Fruit fly (Drosophila melanogaster): ENCODE results near the gene Ndae1.
A peak's percentile ranks its signal among the peaks of the same experiment; 100 is the strongest.

The Ndae1 gene

dm6 chr2L:7226587-7226986, 22.6 kb downstream of the Ndae1 start:
- TF ChIP-seq cic (GFP tag; optimal IDR thresholded peaks at IDR 0.05), result no peak
- TF ChIP-seq toe (GFP tag; optimal IDR thresholded peaks at IDR 0.05), result no peak
- TF ChIP-seq bab1 (GFP tag; optimal IDR thresholded peaks at IDR 0.05), result no peak
- no peak for TF ChIP-seq CG1620 (GFP tag; optimal IDR thresholded peaks at IDR 0.05)
- TF ChIP-seq cnc (optimal IDR thresholded peaks at IDR 0.05), result no peak
- TF ChIP-seq CG33017 (tag; optimal IDR thresholded peaks at IDR 0.05), result no peak
- TF ChIP-seq ovo (GFP tag; optimal IDR thresholded peaks at IDR 0.05), result no peak
- TF ChIP-seq Hr96 (GFP tag; optimal IDR thresholded peaks at IDR 0.05), result no peak
- TF ChIP-seq CG12768 (GFP tag; optimal IDR thresholded peaks at IDR 0.05), result no peak
- TF ChIP-seq pad (GFP tag; optimal IDR thresholded peaks at IDR 0.05), result no peak
- TF ChIP-seq CG7101 (tag; optimal IDR thresholded peaks at IDR 0.05), result no peak
- no peak for TF ChIP-seq Mnt (GFP tag; optimal IDR thresholded peaks at IDR 0.05)
- no peak for TF ChIP-seq CG14711 (tag; optimal IDR thresholded peaks at IDR 0.05)
- TF ChIP-seq Crg-1 (GFP tag; optimal IDR thresholded peaks at IDR 0.05), result no peak

- TF ChIP-seq Mnt (GFP tag; optimal IDR thresholded peaks at IDR 0.05), result peak; percentile 87
- peak; percentile 17 for TF ChIP-seq CG7101 (tag; optimal IDR thresholded peaks at IDR 0.05)
- peak; percentile 28 for TF ChIP-seq bab1 (GFP tag; optimal IDR thresholded peaks at IDR 0.05)
- no peak for TF ChIP-seq cnc (optimal IDR thresholded peaks at IDR 0.05)
- TF ChIP-seq CG14711 (tag; optimal IDR thresholded peaks at IDR 0.05), result peak; percentile 34
- TF ChIP-seq ovo (GFP tag; optimal IDR thresholded peaks at IDR 0.05), result no peak
Measured at dm6 chr2L:7222829-7223272, 26.3 kb downstream of the Ndae1 start, which contains the start of gene mEFG1. mEFG1 (minus strand) TSS chr2L:7223081.

dm6 chr2L:7219650-7220267, 29.4 kb downstream of the Ndae1 start, which contains the start of gene CG13784:
CG13784 (minus strand) TSS chr2L:7220033.
- TF ChIP-seq CG11617 (GFP tag; optimal IDR thresholded peaks at IDR 0.05), result peak; percentile 34
- no peak for TF ChIP-seq CG5204 (GFP tag; optimal IDR thresholded peaks at IDR 0.05)
- TF ChIP-seq kay (GFP tag; ENCODE audit: borderline replicate concordance), result no peak
- peak; percentile 76 for TF ChIP-seq pad (GFP tag; optimal IDR thresholded peaks at IDR 0.05)
- peak; percentile 27 for TF ChIP-seq CG33017 (tag; optimal IDR thresholded peaks at IDR 0.05)
- peak; percentile 48 for TF ChIP-seq CG7101 (tag; optimal IDR thresholded peaks at IDR 0.05)
- TF ChIP-seq CG7045 (GFP tag; optimal IDR thresholded peaks at IDR 0.05), result no peak
- TF ChIP-seq ovo (GFP tag; optimal IDR thresholded peaks at IDR 0.05), result peak; percentile 74
- TF ChIP-seq cnc (optimal IDR thresholded peaks at IDR 0.05), result no peak
- peak; percentile 18 for TF ChIP-seq Crg-1 (GFP tag; optimal IDR thresholded peaks at IDR 0.05)
- TF ChIP-seq bab1 (GFP tag; optimal IDR thresholded peaks at IDR 0.05), result peak; percentile 51
- no peak for TF ChIP-seq Hr96 (GFP tag; optimal IDR thresholded peaks at IDR 0.05)
- TF ChIP-seq CG14711 (tag; optimal IDR thresholded peaks at IDR 0.05), result no peak
- peak; percentile 61 for TF ChIP-seq tj (GFP tag; optimal IDR thresholded peaks at IDR 0.05)
- no peak for TF ChIP-seq CG1620 (GFP tag; optimal IDR thresholded peaks at IDR 0.05)
- TF ChIP-seq Mnt (GFP tag; optimal IDR thresholded peaks at IDR 0.05), result peak; percentile 52
- no peak for TF ChIP-seq Clk (GFP tag; optimal IDR thresholded peaks at IDR 0.05)
- peak; percentile 30 for TF ChIP-seq CG12768 (GFP tag; optimal IDR thresholded peaks at IDR 0.05)
- peak; percentile 38 for TF ChIP-seq cic (GFP tag; optimal IDR thresholded peaks at IDR 0.05)
- TF ChIP-seq toe (GFP tag; optimal IDR thresholded peaks at IDR 0.05), result no peak

dm6 chr2L:7219172-7219571, 30.0 kb downstream of the Ndae1 start:
- TF ChIP-seq CG7101 (tag; optimal IDR thresholded peaks at IDR 0.05) (no peak), kay (GFP tag; ENCODE audit: borderline replicate concordance) (no peak), pad (GFP tag; optimal IDR thresholded peaks at IDR 0.05) (no peak), CG5204 (GFP tag; optimal IDR thresholded peaks at IDR 0.05) (no peak), CG12768 (GFP tag; optimal IDR thresholded peaks at IDR 0.05) (no peak), CG11617 (GFP tag; optimal IDR thresholded peaks at IDR 0.05) (no peak), Mnt (GFP tag; optimal IDR thresholded peaks at IDR 0.05) (no peak)

dm6 chr2L:7217931-7218330, 31.2 kb downstream of the Ndae1 start:
- TF ChIP-seq cic (GFP tag; optimal IDR thresholded peaks at IDR 0.05), result peak; percentile 84
- TF ChIP-seq CG11617 (GFP tag; optimal IDR thresholded peaks at IDR 0.05), result no peak
- TF ChIP-seq Hr96 (GFP tag; optimal IDR thresholded peaks at IDR 0.05), result no peak
- no peak for TF ChIP-seq ovo (GFP tag; optimal IDR thresholded peaks at IDR 0.05)
- no peak for TF ChIP-seq CG7101 (tag; optimal IDR thresholded peaks at IDR 0.05)
- no peak for TF ChIP-seq pad (GFP tag; optimal IDR thresholded peaks at IDR 0.05)
- no peak for TF ChIP-seq cnc (optimal IDR thresholded peaks at IDR 0.05)
- TF ChIP-seq CG33017 (tag; optimal IDR thresholded peaks at IDR 0.05), result peak; percentile 38
- TF ChIP-seq Mnt (GFP tag; optimal IDR thresholded peaks at IDR 0.05), result peak; percentile 36
- TF ChIP-seq CG12768 (GFP tag; optimal IDR thresholded peaks at IDR 0.05), result peak; percentile 35
- peak; percentile 4 for TF ChIP-seq tj (GFP tag; optimal IDR thresholded peaks at IDR 0.05)
- TF ChIP-seq bab1 (GFP tag; optimal IDR thresholded peaks at IDR 0.05), result no peak
- no peak for TF ChIP-seq toe (GFP tag; optimal IDR thresholded peaks at IDR 0.05)
- TF ChIP-seq kay (GFP tag; ENCODE audit: borderline replicate concordance), result peak; percentile 53
- no peak for TF ChIP-seq CG1620 (GFP tag; optimal IDR thresholded peaks at IDR 0.05)
- TF ChIP-seq CG14711 (tag; optimal IDR thresholded peaks at IDR 0.05), result no peak
- no peak for TF ChIP-seq Clk (GFP tag; optimal IDR thresholded peaks at IDR 0.05)
- TF ChIP-seq Crg-1 (GFP tag; optimal IDR thresholded peaks at IDR 0.05), result no peak
- no peak for TF ChIP-seq CG5204 (GFP tag; optimal IDR thresholded peaks at IDR 0.05)
- TF ChIP-seq CG7045 (GFP tag; optimal IDR thresholded peaks at IDR 0.05), result peak; percentile 1

- TF ChIP-seq cnc (optimal IDR thresholded peaks at IDR 0.05) (no peak), pad (GFP tag; optimal IDR thresholded peaks at IDR 0.05) (no peak), CG7045 (GFP tag; optimal IDR thresholded peaks at IDR 0.05) (no peak), Mnt (GFP tag; optimal IDR thresholded peaks at IDR 0.05) (no peak), tj (GFP tag; optimal IDR thresholded peaks at IDR 0.05) (no peak), cic (GFP tag; optimal IDR thresholded peaks at IDR 0.05) (no peak), Hr96 (GFP tag; optimal IDR thresholded peaks at IDR 0.05) (no peak), Clk (GFP tag; optimal IDR thresholded peaks at IDR 0.05) (no peak), CG7101 (tag; optimal IDR thresholded peaks at IDR 0.05) (no peak), CG33017 (tag; optimal IDR thresholded peaks at IDR 0.05) (no peak), CG1620 (GFP tag; optimal IDR thresholded peaks at IDR 0.05) (no peak), CG5204 (GFP tag; optimal IDR thresholded peaks at IDR 0.05) (no peak)
Measured at dm6 chr2L:7217059-7217458, 32.1 kb downstream of the Ndae1 start.

Measured in whole organism, adult.